Worm (Caenorhabditis elegans) whole organism, L1 larva: ENCODE data around the gene rike-1.

Source experiments
- C04F5.9 ChIP-seq: sonication (generic microtip); optimal IDR thresholded peaks from 2 replicates; lab custom pipeline; 2016; ENCODE audit warnings: missing genetic modification characterization, missing compliant biosample characterization
- C34B4.2 ChIP-seq: sonication (generic microtip); optimal IDR thresholded peaks from 2 replicates; lab custom pipeline; 2017; ENCODE audit warnings: mild to moderate bottlenecking, missing genetic modification characterization, missing compliant biosample characterization
- ama-1 ChIP-seq: fragments of 150-350 bp; optimal IDR thresholded peaks from 2 replicates; lab custom pipeline; 2014
- blmp-1 ChIP-seq: fragments of 150-350 bp; optimal IDR thresholded peaks from 2 replicates; lab custom pipeline; 2014; ENCODE audit warnings: missing biosample characterization, missing genetic modification characterization
- ceh-63 ChIP-seq: fragments of 200-800 bp; sonication (Bioruptor generic); optimal IDR thresholded peaks from 2 replicates; lab custom pipeline; 2018; ENCODE audit warnings: mild to moderate bottlenecking, missing genetic modification characterization, missing compliant biosample characterization
- ceh-90 ChIP-seq: sonication (generic microtip); optimal IDR thresholded peaks from 2 replicates; lab custom pipeline; 2016; ENCODE audit warnings: missing genetic modification characterization, missing compliant biosample characterization
- ces-1 ChIP-seq: fragments of 150-350 bp; optimal IDR thresholded peaks from 2 replicates; lab custom pipeline; 2014; ENCODE audit warnings: missing biosample characterization, missing genetic modification reagents, missing genetic modification characterization
- dpl-1 ChIP-seq, 3 experiments: fragments of 150-350 bp in 2 of 3; sonication (generic microtip) in 1 of 3; optimal IDR thresholded peaks; 2 replicates each; lab custom pipeline; 2014 to 2017; ENCODE audit warnings: missing biosample characterization in 3 of 3, missing genetic modification characterization in 3 of 3, missing genetic modification reagents in 3 of 3
- dsc-1 ChIP-seq: sonication (generic microtip); optimal IDR thresholded peaks from 2 replicates; lab custom pipeline; 2016; ENCODE audit warnings: mild to moderate bottlenecking, missing genetic modification characterization, missing compliant biosample characterization
- efl-1 ChIP-seq, 4 experiments: fragments of 150-350 bp; optimal IDR thresholded peaks in 3 of 4; peaks in 1 of 4; 1 replicate in 1 of 4; 2 replicates in 3 of 4; lab custom pipeline; 2014; ENCODE audit warnings: missing biosample characterization in 2 of 4, missing genetic modification characterization in 2 of 4, missing genetic modification reagents in 2 of 4
- efl-3 ChIP-seq: fragments of 200-800 bp; sonication (Bioruptor generic); optimal IDR thresholded peaks from 2 replicates; lab custom pipeline; 2018; ENCODE audit warnings: mild to moderate bottlenecking, missing genetic modification characterization, missing compliant biosample characterization
- egl-13 ChIP-seq: sonication (generic microtip); optimal IDR thresholded peaks from 2 replicates; lab custom pipeline; 2016; ENCODE audit warnings: missing genotype, missing genetic modification reagents, missing genetic modification characterization, missing compliant biosample characterization
- egl-27 ChIP-seq, 2 experiments: fragments of 150-350 bp in 1 of 2; sonication (generic microtip); optimal IDR thresholded peaks; 3 replicates each; lab custom pipeline; 2017 to 2018; ENCODE audit warnings: missing biosample characterization in 2 of 2, missing genetic modification characterization in 2 of 2, missing genetic modification reagents in 2 of 2
- elt-2 ChIP-seq: sonication (generic microtip); optimal IDR thresholded peaks from 2 replicates; lab custom pipeline; 2016; ENCODE audit warnings: missing genetic modification characterization, mild to moderate bottlenecking, inconsistent platforms, missing compliant biosample characterization, missing genetic modification reagents
- elt-3 ChIP-seq, 6 experiments: fragments of 150-350 bp in 1 of 6; sonication (generic microtip); optimal IDR thresholded peaks; 2 replicates each; lab custom pipeline; 2017 to 2018; ENCODE audit warnings: missing biosample characterization in 6 of 6, missing genetic modification characterization in 6 of 6, inconsistent platforms in 1 of 6
- isw-1 ChIP-seq: fragments of 200-800 bp; sonication (Bioruptor generic); IDR thresholded peaks from 2 replicates; pipeline ENCODE4 v1.3.6; 2022; ENCODE audit warnings: missing genetic modification characterization, missing compliant biosample characterization
- jun-1 ChIP-seq: fragments of 150-350 bp; optimal IDR thresholded peaks from 2 replicates; lab custom pipeline; 2014; ENCODE audit warnings: missing biosample characterization, missing genetic modification reagents, missing genetic modification characterization
- lin-14 ChIP-seq: fragments of 200-800 bp; sonication (Bioruptor generic); optimal IDR thresholded peaks from 2 replicates; lab custom pipeline; 2018; ENCODE audit warnings: mild to moderate bottlenecking, missing genetic modification characterization, moderate library complexity, missing compliant biosample characterization
- lin-15B ChIP-seq: fragments of 150-350 bp; sonication (generic microtip); optimal IDR thresholded peaks from 3 replicates; lab custom pipeline; 2014; ENCODE audit warnings: missing biosample characterization, missing genetic modification characterization
- lin-35 ChIP-seq, 2 experiments: fragments of 150-350 bp; optimal IDR thresholded peaks; 2 replicates each; lab custom pipeline; 2014; ENCODE audit warnings: missing biosample characterization in 2 of 2, missing genetic modification characterization in 2 of 2, missing genetic modification reagents in 2 of 2
- lin-39 ChIP-seq: fragments of 150-350 bp; optimal IDR thresholded peaks from 2 replicates; lab custom pipeline; 2014; ENCODE audit warnings: missing biosample characterization, missing genetic modification reagents, missing genetic modification characterization
- nhr-12 ChIP-seq: sonication (generic microtip); optimal IDR thresholded peaks from 2 replicates; lab custom pipeline; 2017; ENCODE audit warnings: missing biosample characterization, missing genetic modification characterization
- nhr-237 ChIP-seq: fragments of 150-350 bp; optimal IDR thresholded peaks from 2 replicates; lab custom pipeline; 2014; ENCODE audit warnings: missing biosample characterization, missing genetic modification characterization
- nhr-71 ChIP-seq: sonication (generic microtip); optimal IDR thresholded peaks from 2 replicates; lab custom pipeline; 2016; ENCODE audit warnings: mild to moderate bottlenecking, missing genetic modification characterization, moderate library complexity, missing compliant biosample characterization
- nhr-76 ChIP-seq: sonication (generic microtip); optimal IDR thresholded peaks from 2 replicates; lab custom pipeline; 2017; ENCODE audit warnings: missing biosample characterization, missing genetic modification characterization
- nhr-77 ChIP-seq: fragments of 150-350 bp; optimal IDR thresholded peaks from 2 replicates; lab custom pipeline; 2014; ENCODE audit warnings: missing biosample characterization, missing genetic modification characterization
- nhr-85 ChIP-seq: sonication (generic microtip); peaks from one replicate; lab custom pipeline; 2016; ENCODE audit warnings: missing genetic modification characterization, inconsistent platforms, missing compliant biosample characterization
- nhr-90 ChIP-seq: sonication (generic microtip); optimal IDR thresholded peaks from 2 replicates; lab custom pipeline; 2016; ENCODE audit warnings: mild to moderate bottlenecking, missing genetic modification characterization, missing compliant biosample characterization; ENCODE audit not compliant: poor library complexity
- snu-23 ChIP-seq: sonication (generic microtip); optimal IDR thresholded peaks from 2 replicates; lab custom pipeline; 2016; ENCODE audit warnings: missing genetic modification characterization, missing compliant biosample characterization
- sptf-1 ChIP-seq: fragments of 150-350 bp; optimal IDR thresholded peaks from 2 replicates; lab custom pipeline; 2014; ENCODE audit warnings: missing biosample characterization, missing genetic modification characterization
- swsn-7 ChIP-seq: sonication (generic microtip); optimal IDR thresholded peaks from 2 replicates; lab custom pipeline; 2016; ENCODE audit warnings: missing genetic modification characterization, missing compliant biosample characterization
- tbx-2 ChIP-seq: sonication (generic microtip); optimal IDR thresholded peaks from 2 replicates; lab custom pipeline; 2016; ENCODE audit warnings: missing genetic modification characterization, missing compliant biosample characterization
- tlp-1 ChIP-seq: fragments of 150-350 bp; optimal IDR thresholded peaks from 2 replicates; lab custom pipeline; 2014; ENCODE audit warnings: missing biosample characterization, missing genetic modification characterization
- unc-130 ChIP-seq: fragments of 150-350 bp; optimal IDR thresholded peaks from 2 replicates; lab custom pipeline; 2017; ENCODE audit warnings: missing biosample characterization, missing genetic modification characterization, inconsistent platforms
- unc-62 ChIP-seq: fragments of 150-350 bp; optimal IDR thresholded peaks from 2 replicates; lab custom pipeline; 2014; ENCODE audit warnings: missing biosample characterization, missing genetic modification reagents, missing genetic modification characterization
- unc-98 ChIP-seq: fragments of 200-800 bp; sonication (Bioruptor generic); IDR thresholded peaks from 2 replicates; pipeline ENCODE4 v1.3.6; 2022; ENCODE audit warnings: missing genetic modification characterization, missing compliant biosample characterization

Gene rike-1

ce11 chrV:14523788-14524582 is 21.7 kb downstream of the rike-1 start, which contains the start of gene ril-1 (continued):
- TF ChIP-seq unc-62 (GFP tag; lab: Kevin White, UChicago) (no peak), jun-1 (tag; lab: Kevin White, UChicago) (no peak), tbx-2 (tag; lab: Kevin White, UChicago) (peak; percentile 5), egl-13 (tag; lab: Kevin White, UChicago) (no peak), dpl-1 (GFP tag; optimal IDR thresholded peaks at IDR 0.05; lab: Kevin White, UChicago) (peak in 2 of 3 experiments; percentile 30 to 31), nhr-85 (tag; lab: Kevin White, UChicago) (peak; percentile 67), lin-35 (GFP tag; optimal IDR thresholded peaks at IDR 0.05; lab: Kevin White, UChicago) (peak; percentile 23 to 57), swsn-7 (tag; lab: Kevin White, UChicago) (peak; percentile 21), dsc-1 (tag; lab: Kevin White, UChicago) (peak; percentile 10), lin-39 (tag; lab: Kevin White, UChicago) (no peak), nhr-77 (no peak), C34B4.2 (tag; lab: Kevin White, UChicago) (no peak), nhr-90 (tag; lab: Kevin White, UChicago) (peak; percentile 44), C04F5.9 (tag; lab: Kevin White, UChicago) (no peak), ces-1 (no peak), nhr-76 (tag; lab: Kevin White, UChicago) (no peak), egl-27 (tag; optimal IDR thresholded peaks at IDR 0.05; lab: Kevin White, UChicago) (no peak), tlp-1 (tag; lab: Kevin White, UChicago) (no peak), efl-3 (GFP tag; lab: Kevin White, UChicago) (no peak), elt-2 (tag; lab: Kevin White, UChicago) (no peak), snu-23 (GFP tag; lab: Kevin White, UChicago) (peak; percentile 50), isw-1 (GFP tag; lab: Robert Waterston, UW) (no peak), ceh-63 (GFP tag; lab: Kevin White, UChicago) (no peak), nhr-237 (no peak), nhr-71 (tag; lab: Kevin White, UChicago) (peak; percentile 55), lin-14 (no peak), unc-98 (GFP tag; lab: Robert Waterston, UW) (no peak), elt-3 (tag; optimal IDR thresholded peaks at IDR 0.05; lab: Kevin White, UChicago) (no peak), lin-15B (no peak), ceh-90 (tag; lab: Kevin White, UChicago) (no peak), unc-130 (tag; lab: Kevin White, UChicago) (peak; percentile 14), sptf-1 (tag; lab: Kevin White, UChicago) (no peak), nhr-12 (tag; lab: Kevin White, UChicago) (no peak)
- TF ChIP-seq, all 84 proteins: peak for 21

DNA sequence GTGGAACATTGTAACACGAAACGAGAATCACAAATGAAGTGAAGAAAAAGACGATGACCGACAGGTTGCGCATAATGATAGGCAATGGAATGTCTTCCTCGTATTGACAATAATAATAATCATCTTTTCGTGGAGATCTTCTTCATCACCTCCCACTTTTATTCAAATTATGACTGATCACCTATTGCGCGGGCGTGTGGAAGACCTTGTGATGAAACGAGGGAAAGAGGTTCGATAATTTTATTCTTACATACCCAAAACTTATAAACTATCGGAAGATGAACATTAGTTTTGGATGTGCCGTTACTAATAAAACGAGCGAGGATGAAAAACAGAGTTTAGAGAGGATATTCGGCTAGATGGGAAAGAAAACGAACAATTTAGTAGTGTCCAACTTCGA is 22.6 kb downstream of the rike-1 start, which contains the start of gene C53A5.2:
Gene C53A5.2 (minus strand): TSS at position 101 of the 400 bp plus-strand sequence.
- TF ChIP-seq sptf-1 (tag; lab: Kevin White, UChicago), result no peak
- TF ChIP-seq efl-1 (optimal IDR thresholded peaks at IDR 0.05; lab: Kevin White, UChicago), result no peak
- peak in 1 of 2 experiments; percentile 88 for TF ChIP-seq efl-1 (GFP tag; optimal IDR thresholded peaks at IDR 0.05 in 1 of 2; lab: Kevin White, UChicago)

ce11 chrV:14522514-14522913 is 23.2 kb downstream of the rike-1 start, which contains the start of gene C53A5.16:
TSS of gene C53A5.16 (minus strand) at chrV:14522614.
- no peak for TF ChIP-seq blmp-1 (tag; lab: Kevin White, UChicago)
- peak; percentile 37 for TF ChIP-seq ama-1 (lab: Kevin White, UChicago)
